Fruit fly (Drosophila melanogaster) whole organism, embryonic: ENCODE data around the gene Mnn1.

Experiments
- ATbp ChIP-seq: fragments of 200-800 bp; sonication (Bioruptor generic); optimal IDR thresholded peaks from 2 replicates; lab custom pipeline; 2017; ENCODE audit warnings: missing biosample characterization, mild to moderate bottlenecking, missing genetic modification characterization, missing genetic modification reagents
- Ada2b ChIP-seq: fragments of 200-800 bp; sonication (Bioruptor generic); IDR thresholded peaks from 2 replicates; pipeline ENCODE4 v1.3.6; 2022; ENCODE audit warnings: missing biosample characterization, missing genetic modification characterization
- B-H2 ChIP-seq: fragments of 200-800 bp; sonication (Bioruptor generic); optimal IDR thresholded peaks from 2 replicates; lab custom pipeline; 2018; ENCODE audit warnings: missing biosample characterization, mild to moderate bottlenecking, missing genetic modification characterization
- CG10654 ChIP-seq: fragments of 200-800 bp; sonication (Bioruptor generic); optimal IDR thresholded peaks from 2 replicates; lab custom pipeline; 2016; ENCODE audit warnings: missing biosample characterization, missing genetic modification characterization
- CG13424 ChIP-seq: fragments of 200-800 bp; sonication (Bioruptor generic); optimal IDR thresholded peaks from 2 replicates; lab custom pipeline; 2019; ENCODE audit warnings: missing biosample characterization, mild to moderate bottlenecking, missing genetic modification characterization, moderate library complexity
- CG14965 ChIP-seq: fragments of 200-800 bp; sonication (Bioruptor generic); optimal IDR thresholded peaks from 2 replicates; lab custom pipeline; 2016; ENCODE audit warnings: missing biosample characterization, missing genetic modification characterization, borderline replicate concordance
- CG15073 ChIP-seq: fragments of 200-800 bp; sonication (Bioruptor generic); optimal IDR thresholded peaks from 2 replicates; lab custom pipeline; 2016; ENCODE audit warnings: missing biosample characterization, missing genetic modification characterization
- CG15696 ChIP-seq: fragments of 200-800 bp; sonication (Bioruptor generic); optimal IDR thresholded peaks from 2 replicates; lab custom pipeline; 2019; ENCODE audit warnings: missing biosample characterization, mild to moderate bottlenecking, missing genetic modification characterization, moderate library complexity
- CG17359 ChIP-seq: fragments of 200-800 bp; sonication (Bioruptor generic); optimal IDR thresholded peaks from 3 replicates; lab custom pipeline; 2018; ENCODE audit warnings: missing biosample characterization, mild to moderate bottlenecking, missing genetic modification characterization, moderate library complexity
- CG17568 ChIP-seq: fragments of 200-800 bp; sonication (Bioruptor generic); optimal IDR thresholded peaks from 2 replicates; lab custom pipeline; 2018; ENCODE audit warnings: missing biosample characterization, mild to moderate bottlenecking, missing genetic modification characterization, moderate library complexity
- CG18262 ChIP-seq: fragments of 200-800 bp; optimal IDR thresholded peaks from 3 replicates; lab custom pipeline; 2019; ENCODE audit warnings: missing biosample characterization, mild to moderate bottlenecking, missing genetic modification characterization, moderate library complexity
- CG3163 ChIP-seq: fragments of 200-800 bp; sonication (Bioruptor generic); optimal IDR thresholded peaks from 3 replicates; lab custom pipeline; 2016; ENCODE audit warnings: missing biosample characterization, missing genetic modification characterization
- CG6175 ChIP-seq: fragments of 200-800 bp; sonication (Bioruptor generic); IDR thresholded peaks from 3 replicates; pipeline ENCODE4 v1.3.6; 2022; ENCODE audit warnings: missing biosample characterization, missing genetic modification characterization
- CG6689 ChIP-seq: fragments of 200-800 bp; sonication (Bioruptor generic); IDR thresholded peaks from 2 replicates; pipeline ENCODE4 v1.3.6; 2022; ENCODE audit warnings: missing biosample characterization, missing genetic modification characterization
- CG6854 ChIP-seq: fragments of 200-800 bp; sonication (Bioruptor generic); optimal IDR thresholded peaks from 3 replicates; lab custom pipeline; 2017; ENCODE audit warnings: missing biosample characterization, mild to moderate bottlenecking, missing genetic modification characterization
- CG7987 ChIP-seq: fragments of 200-800 bp; sonication (Bioruptor generic); optimal IDR thresholded peaks from 2 replicates; lab custom pipeline; 2018; ENCODE audit warnings: missing biosample characterization, mild to moderate bottlenecking, missing genetic modification characterization, moderate library complexity
- Camta ChIP-seq: fragments of 200-800 bp; sonication (Bioruptor generic); optimal IDR thresholded peaks from 2 replicates; lab custom pipeline; 2016; ENCODE audit warnings: missing biosample characterization, missing genetic modification characterization
- CoRest ChIP-seq: fragments of 200-800 bp; sonication (Bioruptor generic); optimal IDR thresholded peaks from 3 replicates; lab custom pipeline; 2018; ENCODE audit warnings: missing biosample characterization, mild to moderate bottlenecking, missing genetic modification characterization, moderate library complexity
- CrebB ChIP-seq: fragments of 200-800 bp; sonication (Bioruptor generic); optimal IDR thresholded peaks from 3 replicates; lab custom pipeline; 2018; ENCODE audit warnings: missing biosample characterization, mild to moderate bottlenecking, missing genetic modification characterization
- D19B ChIP-seq: fragments of 200-800 bp; sonication (Bioruptor generic); optimal IDR thresholded peaks from 2 replicates; lab custom pipeline; 2017; ENCODE audit warnings: missing biosample characterization, mild to moderate bottlenecking, missing genetic modification characterization
- Dad ChIP-seq: fragments of 200-800 bp; sonication (Bioruptor generic); optimal IDR thresholded peaks from 3 replicates; lab custom pipeline; 2016; ENCODE audit warnings: missing biosample characterization, missing genetic modification characterization
- Dip3 ChIP-seq: fragments of 200-800 bp; sonication (Bioruptor generic); optimal IDR thresholded peaks from 3 replicates; lab custom pipeline; 2016; ENCODE audit warnings: missing biosample characterization, missing genetic modification characterization
- Dll ChIP-seq: fragments of 200-800 bp; sonication (Bioruptor generic); IDR thresholded peaks from 4 replicates; pipeline ENCODE4 v1.3.6; 2022; ENCODE audit warnings: missing biosample characterization, missing genetic modification characterization; ENCODE audit not compliant: partially characterized antibody
- Fer2 ChIP-seq: fragments of 200-800 bp; sonication (Bioruptor generic); optimal IDR thresholded peaks from 2 replicates; lab custom pipeline; 2018; ENCODE audit warnings: missing biosample characterization, mild to moderate bottlenecking, missing genetic modification characterization, moderate library complexity
- HHEX ChIP-seq: fragments of 200-800 bp; sonication (Bioruptor generic); optimal IDR thresholded peaks from 3 replicates; lab custom pipeline; 2017; ENCODE audit warnings: missing biosample characterization, mild to moderate bottlenecking, missing genetic modification characterization, missing genetic modification reagents
- Kr ChIP-seq: fragments of 200-800 bp; sonication (Bioruptor generic); optimal IDR thresholded peaks from 2 replicates; lab custom pipeline; 2017; ENCODE audit warnings: missing biosample characterization, mild to moderate bottlenecking, missing genetic modification characterization
- Lpt ChIP-seq: fragments of >200 bp; optimal IDR thresholded peaks from 2 replicates; lab custom pipeline; 2018; ENCODE audit warnings: missing biosample characterization, missing genetic modification characterization
- Mrtf ChIP-seq: fragments of 200-800 bp; sonication (Bioruptor generic); IDR thresholded peaks from 3 replicates; pipeline ENCODE4 v1.3.6; 2022; ENCODE audit warnings: missing biosample characterization, missing genetic modification characterization
- Nf-YB ChIP-seq: fragments of 200-800 bp; sonication (Bioruptor generic); optimal IDR thresholded peaks from 3 replicates; lab custom pipeline; 2019; ENCODE audit warnings: missing biosample characterization, mild to moderate bottlenecking, missing genetic modification characterization, moderate library complexity
- Sin3A ChIP-seq: fragments of >200 bp; optimal IDR thresholded peaks from 2 replicates; lab custom pipeline; 2018
- Xbp1 ChIP-seq: fragments of 200-800 bp; sonication (Bioruptor generic); optimal IDR thresholded peaks from 3 replicates; lab custom pipeline; 2016; ENCODE audit warnings: missing biosample characterization, mild to moderate bottlenecking, missing genetic modification characterization
- chif ChIP-seq, 2 experiments: fragments of 200-800 bp; sonication (Bioruptor generic); optimal IDR thresholded peaks; 3 replicates each; lab custom pipeline; 2016; ENCODE audit warnings: missing biosample characterization in 2 of 2, missing genetic modification characterization in 2 of 2
- dan ChIP-seq: fragments of 200-800 bp; sonication (Bioruptor generic); IDR thresholded peaks from 2 replicates; pipeline ENCODE4 v1.3.6; 2022; ENCODE audit warnings: missing biosample characterization, missing genetic modification characterization
- gcm2 ChIP-seq: fragments of 200-800 bp; sonication (Bioruptor generic); optimal IDR thresholded peaks from 2 replicates; lab custom pipeline; 2016; ENCODE audit warnings: missing biosample characterization, missing genetic modification characterization
- her ChIP-seq: fragments of 200-800 bp; sonication (Bioruptor generic); optimal IDR thresholded peaks from 2 replicates; lab custom pipeline; 2016; ENCODE audit warnings: missing biosample characterization, missing genetic modification characterization
- kah ChIP-seq: fragments of 200-800 bp; sonication (Bioruptor generic); optimal IDR thresholded peaks from 2 replicates; lab custom pipeline; 2018; ENCODE audit warnings: missing biosample characterization, mild to moderate bottlenecking, missing genetic modification characterization
- lmd ChIP-seq: fragments of 200-800 bp; sonication (Bioruptor generic); IDR thresholded peaks from 2 replicates; pipeline ENCODE4 v1.3.6; 2022; ENCODE audit warnings: missing biosample characterization, missing genetic modification characterization
- lov ChIP-seq, 2 experiments: fragments of 200-800 bp in 1 of 2; fragments of >200 bp in 1 of 2; sonication (Bioruptor generic) in 1 of 2; IDR thresholded peaks in 1 of 2; optimal IDR thresholded peaks in 1 of 2; 2 replicates in 1 of 2; 3 replicates in 1 of 2; pipeline versions ENCODE4 v1.3.6 to Lab custom; 2017 to 2022; ENCODE audit warnings: missing biosample characterization in 1 of 2, missing genetic modification characterization in 1 of 2
- maf-S ChIP-seq: fragments of 200-800 bp; sonication (Bioruptor generic); optimal IDR thresholded peaks from 2 replicates; lab custom pipeline; 2016; ENCODE audit warnings: missing biosample characterization, missing genetic modification characterization
- mld ChIP-seq: fragments of 200-800 bp; sonication (Bioruptor generic); IDR thresholded peaks from 3 replicates; pipeline ENCODE4 v1.3.6; 2022; ENCODE audit warnings: missing biosample characterization, missing genetic modification characterization; ENCODE audit not compliant: partially characterized antibody
- pros ChIP-seq: fragments of 200-800 bp; sonication (Bioruptor generic); optimal IDR thresholded peaks from 3 replicates; lab custom pipeline; 2019; ENCODE audit warnings: missing biosample characterization, mild to moderate bottlenecking, missing genetic modification characterization, moderate library complexity
- ranshi ChIP-seq: fragments of 200-800 bp; sonication (Bioruptor generic); IDR thresholded peaks from 2 replicates; pipeline ENCODE4 v1.3.6; 2022; ENCODE audit warnings: missing biosample characterization, missing genetic modification characterization
- ro ChIP-seq: fragments of 200-800 bp; sonication (Bioruptor generic); IDR thresholded peaks from 2 replicates; pipeline ENCODE4 v1.3.6; 2022; ENCODE audit warnings: missing biosample characterization, missing genetic modification characterization
- sens ChIP-seq: fragments of 200-800 bp; sonication (Bioruptor generic); peaks from one replicate; lab custom pipeline; 2016; ENCODE audit warnings: missing biosample characterization, missing genetic modification characterization
- sim ChIP-seq: fragments of 200-800 bp; sonication (Bioruptor generic); IDR thresholded peaks from 2 replicates; pipeline ENCODE4 v1.3.6; 2022; ENCODE audit warnings: missing biosample characterization, missing genetic modification characterization
- slou ChIP-seq: fragments of 200-800 bp; sonication (Bioruptor generic); optimal IDR thresholded peaks from 3 replicates; lab custom pipeline; 2016; ENCODE audit warnings: missing biosample characterization, missing genetic modification characterization
- tup ChIP-seq: fragments of 200-800 bp; sonication (Bioruptor generic); optimal IDR thresholded peaks from 2 replicates; lab custom pipeline; 2016; ENCODE audit warnings: missing biosample characterization, mild to moderate bottlenecking, missing genetic modification characterization, moderate library complexity
- unpg ChIP-seq: fragments of 200-800 bp; sonication (Bioruptor generic); optimal IDR thresholded peaks from 3 replicates; lab custom pipeline; 2018; ENCODE audit warnings: missing biosample characterization, mild to moderate bottlenecking, missing genetic modification characterization, moderate library complexity
- wdn ChIP-seq: fragments of 200-800 bp; sonication (Bioruptor generic); IDR thresholded peaks from 2 replicates; pipeline ENCODE4 v1.3.6; 2022; ENCODE audit warnings: missing biosample characterization, missing genetic modification characterization
- z ChIP-seq: fragments of 200-800 bp; sonication (Bioruptor generic); IDR thresholded peaks from 3 replicates; pipeline ENCODE4 v1.3.6; 2022; ENCODE audit warnings: missing biosample characterization, missing genetic modification characterization

Gene Mnn1

dm6 chr2L:7049009-7049647 lies 7.0 kb upstream of the Mnn1 start (continued):
- no peak for TF ChIP-seq CoRest (tag; lab: Kevin White, UChicago)
- TF ChIP-seq Lpt (GFP tag; lab: Kevin White, UChicago) = no peak
- no peak for TF ChIP-seq CG10654
- no peak for TF ChIP-seq Camta (GFP tag; lab: Kevin White, UChicago)
- TF ChIP-seq CG15696 (tag; lab: Kevin White, UChicago) = no peak
- no peak for TF ChIP-seq sim (GFP tag; lab: Robert Waterston, UW)
- TF ChIP-seq Mrtf = no peak
- 0 out of 2 replicates have a peak, but pooled peaks have one; percentile 14 for TF ChIP-seq wdn (GFP tag; lab: Robert Waterston, UW)
- TF ChIP-seq Fer2 (tag; lab: Kevin White, UChicago) = no peak
- no peak for TF ChIP-seq Nf-YB
- no peak for TF ChIP-seq tup (GFP tag; lab: Kevin White, UChicago)
- TF ChIP-seq maf-S (GFP tag; lab: Kevin White, UChicago) = no peak
- TF ChIP-seq sens (GFP tag; lab: Kevin White, UChicago) = peak; percentile 80
- TF ChIP-seq ro = no peak
- no peak for TF ChIP-seq lov (optimal IDR thresholded peaks at IDR 0.05; lab: Kevin White, UChicago)
- 0 out of 3 replicates have a peak, but pooled peaks have one; percentile 13 for TF ChIP-seq lov (GFP tag; IDR thresholded peaks at IDR 0.05; lab: Robert Waterston, UW)
- TF ChIP-seq z (GFP tag; lab: Robert Waterston, UW) = no peak
- TF ChIP-seq Dip3 (GFP tag; lab: Kevin White, UChicago) = no peak
- TF ChIP-seq unpg (GFP tag; lab: Kevin White, UChicago) = no peak
- no peak for TF ChIP-seq chif (GFP tag; optimal IDR thresholded peaks at IDR 0.05; lab: Kevin White, UChicago)
- TF ChIP-seq Dll = peak; percentile 82
- no peak for TF ChIP-seq CG14965 (GFP tag; lab: Kevin White, UChicago)
- TF ChIP-seq Xbp1 (GFP tag; lab: Kevin White, UChicago) = peak; percentile 30
- no peak for TF ChIP-seq Kr (GFP tag; lab: Kevin White, UChicago)
- TF ChIP-seq B-H2 = no peak
- no peak for TF ChIP-seq HHEX (GFP tag; lab: Kevin White, UChicago)
- TF ChIP-seq dan (GFP tag; lab: Robert Waterston, UW) = no peak
- no peak for TF ChIP-seq CG18262 (tag; lab: Kevin White, UChicago)
- no peak for TF ChIP-seq kah (GFP tag; lab: Kevin White, UChicago)
- peak; percentile 7 for TF ChIP-seq CG17359 (tag; lab: Kevin White, UChicago)
- TF ChIP-seq D19B (GFP tag; lab: Kevin White, UChicago) = peak; percentile 99
- TF ChIP-seq pros (GFP tag; lab: Kevin White, UChicago) = peak; percentile 94
- TF ChIP-seq CG6689 (GFP tag; lab: Robert Waterston, UW) = 0 out of 2 replicates have a peak, but pooled peaks have one; percentile 15
- TF ChIP-seq Ada2b = peak; percentile 23; the same call in 1 of the 2 replicates
- no peak for TF ChIP-seq ATbp (GFP tag; lab: Kevin White, UChicago)
- no peak for TF ChIP-seq CG13424 (tag; lab: Kevin White, UChicago)
- peak; percentile 100 for TF ChIP-seq mld (GFP tag; lab: Robert Waterston, UW)
- TF ChIP-seq CrebB (tag; lab: Kevin White, UChicago) = peak; percentile 62
- no peak for TF ChIP-seq Dad (GFP tag; lab: Kevin White, UChicago)
- TF ChIP-seq ranshi (GFP tag; lab: Robert Waterston, UW) = no peak; the same call in 1 of the 2 replicates
- TF ChIP-seq lmd (GFP tag; lab: Robert Waterston, UW) = no peak
- TF ChIP-seq CG7987 (GFP tag; lab: Kevin White, UChicago) = peak; percentile 35
- TF ChIP-seq gcm2 (GFP tag; lab: Kevin White, UChicago) = no peak
- TF ChIP-seq CG17568 (GFP tag; lab: Kevin White, UChicago) = no peak
- TF ChIP-seq slou (GFP tag; lab: Kevin White, UChicago) = no peak
- no peak for TF ChIP-seq CG6175 (GFP tag; lab: Robert Waterston, UW)
- no peak for TF ChIP-seq CG15073
- peak; percentile 49 for TF ChIP-seq CG6854 (GFP tag; lab: Kevin White, UChicago)
- TF ChIP-seq Sin3A (lab: Kevin White, UChicago) = no peak
- peak; percentile 3 for TF ChIP-seq CG3163 (GFP tag; lab: Kevin White, UChicago)
- TF ChIP-seq her (GFP tag; lab: Kevin White, UChicago) = peak; percentile 39
